Worm (Caenorhabditis elegans) whole organism, L1 larva: ENCODE measurements around the gene taf-12.

Experiments used
- C04F5.9 ChIP-seq: sonication (generic microtip); optimal IDR thresholded peaks from 2 replicates; lab custom pipeline; 2016; ENCODE audit warnings: missing genetic modification characterization, missing compliant biosample characterization
- F16B12.6 ChIP-seq: fragments of 150-350 bp; optimal IDR thresholded peaks from 2 replicates; lab custom pipeline; 2014; ENCODE audit warnings: missing biosample characterization, missing genetic modification characterization
- ceh-63 ChIP-seq: fragments of 200-800 bp; sonication (Bioruptor generic); optimal IDR thresholded peaks from 2 replicates; lab custom pipeline; 2018; ENCODE audit warnings: mild to moderate bottlenecking, missing genetic modification characterization, missing compliant biosample characterization
- ceh-8 ChIP-seq: fragments of 200-800 bp; sonication (Bioruptor generic); optimal IDR thresholded peaks from 2 replicates; lab custom pipeline; 2018; ENCODE audit warnings: mild to moderate bottlenecking, missing genetic modification characterization, moderate library complexity, missing compliant biosample characterization
- ceh-82 ChIP-seq, 3 experiments: fragments of 150-350 bp in 1 of 3; sonication (generic microtip) in 2 of 3; optimal IDR thresholded peaks; 2 replicates each; lab custom pipeline; 2014 to 2017; ENCODE audit warnings: missing biosample characterization in 3 of 3, missing genetic modification characterization in 3 of 3
- ces-1 ChIP-seq: fragments of 150-350 bp; optimal IDR thresholded peaks from 2 replicates; lab custom pipeline; 2014; ENCODE audit warnings: missing biosample characterization, missing genetic modification reagents, missing genetic modification characterization
- dpl-1 ChIP-seq, 3 experiments: fragments of 150-350 bp in 2 of 3; sonication (generic microtip) in 1 of 3; optimal IDR thresholded peaks; 2 replicates each; lab custom pipeline; 2014 to 2017; ENCODE audit warnings: missing biosample characterization in 3 of 3, missing genetic modification characterization in 3 of 3, missing genetic modification reagents in 3 of 3
- efl-1 ChIP-seq, 4 experiments: fragments of 150-350 bp; optimal IDR thresholded peaks in 3 of 4; peaks in 1 of 4; 1 replicate in 1 of 4; 2 replicates in 3 of 4; lab custom pipeline; 2014; ENCODE audit warnings: missing biosample characterization in 2 of 4, missing genetic modification characterization in 2 of 4, missing genetic modification reagents in 2 of 4
- efl-3 ChIP-seq: fragments of 200-800 bp; sonication (Bioruptor generic); optimal IDR thresholded peaks from 2 replicates; lab custom pipeline; 2018; ENCODE audit warnings: mild to moderate bottlenecking, missing genetic modification characterization, missing compliant biosample characterization
- egl-27 ChIP-seq, 2 experiments: fragments of 150-350 bp in 1 of 2; sonication (generic microtip); optimal IDR thresholded peaks; 3 replicates each; lab custom pipeline; 2017 to 2018; ENCODE audit warnings: missing biosample characterization in 2 of 2, missing genetic modification characterization in 2 of 2, missing genetic modification reagents in 2 of 2
- elt-3 ChIP-seq, 6 experiments: fragments of 150-350 bp in 1 of 6; sonication (generic microtip); optimal IDR thresholded peaks; 2 replicates each; lab custom pipeline; 2017 to 2018; ENCODE audit warnings: missing biosample characterization in 6 of 6, missing genetic modification characterization in 6 of 6, inconsistent platforms in 1 of 6
- ets-5 ChIP-seq: fragments of 200-800 bp; sonication (Bioruptor generic); IDR thresholded peaks from 2 replicates; pipeline ENCODE4 v1.3.6; 2022; ENCODE audit warnings: missing genetic modification characterization, missing compliant biosample characterization
- fkh-8 ChIP-seq: sonication (generic microtip); optimal IDR thresholded peaks from 2 replicates; lab custom pipeline; 2016; ENCODE audit warnings: mild to moderate bottlenecking, missing genetic modification characterization, missing compliant biosample characterization
- hlh-4 ChIP-seq: sonication (generic microtip); optimal IDR thresholded peaks from 2 replicates; lab custom pipeline; 2016; ENCODE audit warnings: mild to moderate bottlenecking, missing genetic modification characterization, missing compliant biosample characterization
- hpl-2 ChIP-seq: fragments of 150-350 bp; optimal IDR thresholded peaks from 2 replicates; lab custom pipeline; 2014; ENCODE audit warnings: missing biosample characterization, missing genetic modification reagents, missing genetic modification characterization
- irx-1 ChIP-seq: sonication (generic microtip); optimal IDR thresholded peaks from 2 replicates; lab custom pipeline; 2016; ENCODE audit warnings: missing genetic modification characterization, missing compliant biosample characterization
- jun-1 ChIP-seq: fragments of 150-350 bp; optimal IDR thresholded peaks from 2 replicates; lab custom pipeline; 2014; ENCODE audit warnings: missing biosample characterization, missing genetic modification reagents, missing genetic modification characterization
- lin-13 ChIP-seq: fragments of 150-350 bp; optimal IDR thresholded peaks from 2 replicates; lab custom pipeline; 2014; ENCODE audit warnings: missing biosample characterization, missing genetic modification reagents, missing genetic modification characterization
- lin-14 ChIP-seq: fragments of 200-800 bp; sonication (Bioruptor generic); optimal IDR thresholded peaks from 2 replicates; lab custom pipeline; 2018; ENCODE audit warnings: mild to moderate bottlenecking, missing genetic modification characterization, moderate library complexity, missing compliant biosample characterization
- lin-35 ChIP-seq, 2 experiments: fragments of 150-350 bp; optimal IDR thresholded peaks; 2 replicates each; lab custom pipeline; 2014; ENCODE audit warnings: missing biosample characterization in 2 of 2, missing genetic modification characterization in 2 of 2, missing genetic modification reagents in 2 of 2
- lir-3 ChIP-seq: sonication (generic microtip); optimal IDR thresholded peaks from 2 replicates; lab custom pipeline; 2016; ENCODE audit warnings: mild to moderate bottlenecking, missing genetic modification characterization, moderate library complexity, missing compliant biosample characterization; ENCODE audit not compliant: poor library complexity
- mdl-1 ChIP-seq, 2 experiments: fragments of 150-350 bp; optimal IDR thresholded peaks; 2 replicates each; lab custom pipeline; 2014 to 2017; ENCODE audit warnings: missing biosample characterization in 2 of 2, missing genetic modification characterization in 2 of 2, inconsistent platforms in 1 of 2
- mep-1 ChIP-seq: fragments of 150-350 bp; optimal IDR thresholded peaks from 2 replicates; lab custom pipeline; 2014; ENCODE audit warnings: missing biosample characterization, missing genetic modification characterization
- nhr-11 ChIP-seq: fragments of 150-350 bp; optimal IDR thresholded peaks from 2 replicates; lab custom pipeline; 2014; ENCODE audit warnings: missing biosample characterization, missing genetic modification characterization
- nhr-20 ChIP-seq: sonication (generic microtip); optimal IDR thresholded peaks from 2 replicates; lab custom pipeline; 2016; ENCODE audit warnings: mild to moderate bottlenecking, missing genetic modification characterization, missing compliant biosample characterization
- nhr-237 ChIP-seq: fragments of 150-350 bp; optimal IDR thresholded peaks from 2 replicates; lab custom pipeline; 2014; ENCODE audit warnings: missing biosample characterization, missing genetic modification characterization
- nhr-28 ChIP-seq: fragments of 150-350 bp; optimal IDR thresholded peaks from 2 replicates; lab custom pipeline; 2014; ENCODE audit warnings: missing biosample characterization, missing genetic modification characterization
- nhr-47 ChIP-seq: sonication (generic microtip); optimal IDR thresholded peaks from 2 replicates; lab custom pipeline; 2016; ENCODE audit warnings: mild to moderate bottlenecking, missing genetic modification characterization, moderate library complexity, missing compliant biosample characterization
- nhr-71 ChIP-seq: sonication (generic microtip); optimal IDR thresholded peaks from 2 replicates; lab custom pipeline; 2016; ENCODE audit warnings: mild to moderate bottlenecking, missing genetic modification characterization, moderate library complexity, missing compliant biosample characterization
- nhr-77 ChIP-seq: fragments of 150-350 bp; optimal IDR thresholded peaks from 2 replicates; lab custom pipeline; 2014; ENCODE audit warnings: missing biosample characterization, missing genetic modification characterization
- nhr-85 ChIP-seq: sonication (generic microtip); peaks from one replicate; lab custom pipeline; 2016; ENCODE audit warnings: missing genetic modification characterization, inconsistent platforms, missing compliant biosample characterization
- nhr-90 ChIP-seq: sonication (generic microtip); optimal IDR thresholded peaks from 2 replicates; lab custom pipeline; 2016; ENCODE audit warnings: mild to moderate bottlenecking, missing genetic modification characterization, missing compliant biosample characterization; ENCODE audit not compliant: poor library complexity
- pax-3 ChIP-seq: fragments of 200-800 bp; sonication (Bioruptor generic); optimal IDR thresholded peaks from 2 replicates; lab custom pipeline; 2018; ENCODE audit warnings: mild to moderate bottlenecking, missing genetic modification characterization, moderate library complexity, missing compliant biosample characterization
- rnt-1 ChIP-seq: sonication (generic microtip); optimal IDR thresholded peaks from 2 replicates; lab custom pipeline; 2016; ENCODE audit warnings: mild to moderate bottlenecking, missing genetic modification characterization, moderate library complexity, missing compliant biosample characterization
- skn-1 ChIP-seq: fragments of 150-350 bp; optimal IDR thresholded peaks from 2 replicates; lab custom pipeline; 2014; ENCODE audit warnings: missing biosample characterization, missing genetic modification characterization
- snpc-4 ChIP-seq: fragments of 150-350 bp; optimal IDR thresholded peaks from 2 replicates; lab custom pipeline; 2014; ENCODE audit warnings: missing biosample characterization, missing genetic modification characterization
- sox-4 ChIP-seq: sonication (generic microtip); optimal IDR thresholded peaks from 2 replicates; lab custom pipeline; 2016; ENCODE audit warnings: missing genetic modification characterization, missing compliant biosample characterization
- sptf-1 ChIP-seq: fragments of 150-350 bp; optimal IDR thresholded peaks from 2 replicates; lab custom pipeline; 2014; ENCODE audit warnings: missing biosample characterization, missing genetic modification characterization
- swsn-7 ChIP-seq: sonication (generic microtip); optimal IDR thresholded peaks from 2 replicates; lab custom pipeline; 2016; ENCODE audit warnings: missing genetic modification characterization, missing compliant biosample characterization
- tbx-2 ChIP-seq: sonication (generic microtip); optimal IDR thresholded peaks from 2 replicates; lab custom pipeline; 2016; ENCODE audit warnings: missing genetic modification characterization, missing compliant biosample characterization
- unc-130 ChIP-seq: fragments of 150-350 bp; optimal IDR thresholded peaks from 2 replicates; lab custom pipeline; 2017; ENCODE audit warnings: missing biosample characterization, missing genetic modification characterization, inconsistent platforms
- unc-62 ChIP-seq: fragments of 150-350 bp; optimal IDR thresholded peaks from 2 replicates; lab custom pipeline; 2014; ENCODE audit warnings: missing biosample characterization, missing genetic modification reagents, missing genetic modification characterization
- unc-86 ChIP-seq: sonication (generic microtip); optimal IDR thresholded peaks from 2 replicates; lab custom pipeline; 2016; ENCODE audit warnings: missing genetic modification characterization, missing compliant biosample characterization
- unc-98 ChIP-seq: fragments of 200-800 bp; sonication (Bioruptor generic); IDR thresholded peaks from 2 replicates; pipeline ENCODE4 v1.3.6; 2022; ENCODE audit warnings: missing genetic modification characterization, missing compliant biosample characterization
- ztf-11 ChIP-seq, 2 experiments: sonication (generic microtip); optimal IDR thresholded peaks; 2 replicates each; lab custom pipeline; 2016 to 2017; ENCODE audit warnings: missing genetic modification characterization in 2 of 2, missing biosample characterization in 1 of 2, missing compliant biosample characterization in 1 of 2
- ztf-4 ChIP-seq: fragments of 150-350 bp; optimal IDR thresholded peaks from 2 replicates; lab custom pipeline; 2014; ENCODE audit warnings: missing biosample characterization, missing genetic modification characterization

Gene taf-12

ce11 chrIII:11825654-11826053, 43.4 kb downstream of the taf-12 start (continued):
- peak; percentile 6 for TF ChIP-seq unc-86 (tag; lab: Kevin White, UChicago)
- TF ChIP-seq nhr-47 (tag; lab: Kevin White, UChicago) = peak; percentile 56
- peak in 1 of 6 experiments; percentile 24 for TF ChIP-seq elt-3 (tag; optimal IDR thresholded peaks at IDR 0.05; lab: Kevin White, UChicago)
- TF ChIP-seq ceh-8 (GFP tag; lab: Kevin White, UChicago) = no peak
- TF ChIP-seq skn-1 (tag; lab: Kevin White, UChicago) = peak; percentile 86
- TF ChIP-seq egl-27 (tag; optimal IDR thresholded peaks at IDR 0.05; lab: Kevin White, UChicago) = no peak
- TF ChIP-seq mdl-1 (tag; optimal IDR thresholded peaks at IDR 0.05; lab: Kevin White, UChicago) = peak in 1 of 2 experiments; percentile 88
- TF ChIP-seq nhr-237 (tag; lab: Kevin White, UChicago) = no peak
- TF ChIP-seq irx-1 (tag; lab: Kevin White, UChicago) = no peak
- TF ChIP-seq nhr-90 (tag; lab: Kevin White, UChicago) = peak; percentile 16
- TF ChIP-seq lin-14 (GFP tag; lab: Kevin White, UChicago) = peak; percentile 78
- TF ChIP-seq nhr-11 (tag; lab: Kevin White, UChicago) = no peak
- TF ChIP-seq efl-1 (optimal IDR thresholded peaks at IDR 0.05; lab: Kevin White, UChicago) = peak; percentile 52 to 71
- peak; percentile 74 to 96 for TF ChIP-seq efl-1 (GFP tag; optimal IDR thresholded peaks at IDR 0.05 in 1 of 2; lab: Kevin White, UChicago)
- TF ChIP-seq dpl-1 (GFP tag; optimal IDR thresholded peaks at IDR 0.05; lab: Kevin White, UChicago) = peak; percentile 33 to 76 (median 58)
- TF ChIP-seq lin-35 (GFP tag; optimal IDR thresholded peaks at IDR 0.05; lab: Kevin White, UChicago) = peak; percentile 72 to 78
- no peak for TF ChIP-seq ztf-4 (tag; lab: Kevin White, UChicago)
- TF ChIP-seq unc-62 (GFP tag; lab: Kevin White, UChicago) = no peak
- peak; percentile 69 for TF ChIP-seq F16B12.6
- no peak for TF ChIP-seq ces-1 (GFP tag; lab: Kevin White, UChicago)
- peak; percentile 52 for TF ChIP-seq rnt-1 (tag; lab: Kevin White, UChicago)
- TF ChIP-seq lir-3 = no peak
- no peak for TF ChIP-seq hlh-4 (tag; lab: Kevin White, UChicago)
- TF ChIP-seq unc-130 (tag; lab: Kevin White, UChicago) = peak; percentile 84
- peak; percentile 27 to 85 (median 32) for TF ChIP-seq ceh-82 (tag; optimal IDR thresholded peaks at IDR 0.05; lab: Kevin White, UChicago)
- TF ChIP-seq snpc-4 (tag; lab: Kevin White, UChicago) = peak; percentile 42
- TF ChIP-seq sox-4 (tag; lab: Kevin White, UChicago) = no peak
- TF ChIP-seq tbx-2 (tag; lab: Kevin White, UChicago) = peak; percentile 64

ce11 chrIII:11824580-11824979, 44.5 kb downstream of the taf-12 start:
- TF ChIP-seq snpc-4 (tag; lab: Kevin White, UChicago) (no peak), nhr-77 (no peak), fkh-8 (tag; lab: Kevin White, UChicago) (no peak), nhr-47 (tag; lab: Kevin White, UChicago) (no peak)
- TF ChIP-seq, all 84 proteins: peak for 0

DNA sequence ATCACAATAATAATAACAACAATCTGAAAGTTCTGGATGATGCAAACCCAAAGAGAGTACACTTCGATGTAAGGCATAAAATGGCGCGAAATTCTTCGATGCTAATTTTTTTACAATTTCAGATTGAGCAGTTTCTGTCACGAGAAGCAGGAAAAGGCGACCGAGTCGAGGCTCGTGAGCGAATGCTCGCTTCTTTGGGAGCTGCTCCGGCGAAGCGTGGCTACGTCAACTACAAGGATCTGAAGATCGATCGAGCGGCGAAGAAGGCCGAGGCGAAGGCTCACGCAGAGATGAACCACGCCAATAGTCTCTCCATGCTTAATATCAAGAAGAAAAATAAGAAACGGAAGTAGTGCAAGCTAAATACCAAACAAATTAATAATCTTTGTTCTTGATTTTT, 45.0 kb downstream of the taf-12 start:
- TF ChIP-seq mep-1 (tag; lab: Kevin White, UChicago) = no peak
- no peak for TF ChIP-seq ets-5 (GFP tag; lab: Robert Waterston, UW)
- TF ChIP-seq hpl-2 (GFP tag; lab: Kevin White, UChicago) = no peak
- TF ChIP-seq sptf-1 = no peak
- TF ChIP-seq lin-13 (GFP tag; lab: Kevin White, UChicago) = no peak
- no peak for TF ChIP-seq swsn-7

ce11 chrIII:11823260-11823659, 45.8 kb downstream of the taf-12 start, which contains the start of gene C18D11.3:
Gene C18D11.3, plus strand, starts transcription at chrIII:11823448.
- TF ChIP-seq ceh-8 (GFP tag; lab: Kevin White, UChicago) (no peak), rnt-1 (tag; lab: Kevin White, UChicago) (peak; percentile 92), nhr-237 (tag; lab: Kevin White, UChicago) (peak; percentile 16), nhr-47 (tag; lab: Kevin White, UChicago) (peak; percentile 82), unc-62 (GFP tag; lab: Kevin White, UChicago) (no peak), nhr-71 (tag; lab: Kevin White, UChicago) (peak; percentile 92), skn-1 (tag; lab: Kevin White, UChicago) (peak; percentile 88), pax-3 (tag; lab: Kevin White, UChicago) (peak; percentile 55), nhr-85 (tag; lab: Kevin White, UChicago) (peak; percentile 89), jun-1 (tag; lab: Kevin White, UChicago) (peak; percentile 52), ceh-63 (GFP tag; lab: Kevin White, UChicago) (no peak), nhr-28 (tag; lab: Kevin White, UChicago) (no peak), C04F5.9 (tag; lab: Kevin White, UChicago) (peak; percentile 57), unc-98 (GFP tag; lab: Robert Waterston, UW) (peak; percentile 6; the same call in 1 of the 2 replicates), efl-3 (GFP tag; lab: Kevin White, UChicago) (no peak), nhr-20 (peak; percentile 93), ztf-11 (tag; optimal IDR thresholded peaks at IDR 0.05; lab: Kevin White, UChicago) (peak in 1 of 2 experiments; percentile 22), lin-14 (GFP tag; lab: Kevin White, UChicago) (peak; percentile 94)
